Worm (Caenorhabditis elegans) whole organism, mixed stage, embryonic: Measurements from ENCODE around the gene R07B1.9.

Source experiments
- bed-3 ChIP-seq: fragments of 200-800 bp; sonication (Bioruptor generic); optimal IDR thresholded peaks from 3 replicates; lab custom pipeline; 2018; ENCODE audit warnings: mild to moderate bottlenecking, missing genetic modification characterization, moderate library complexity, missing compliant biosample characterization
- blmp-1 ChIP-seq: fragments of 150-350 bp; optimal IDR thresholded peaks from 2 replicates; lab custom pipeline; 2014; ENCODE audit warnings: missing biosample characterization, missing genetic modification characterization
- ceh-43 ChIP-seq: fragments of 200-800 bp; sonication (Bioruptor generic); optimal IDR thresholded peaks from 2 replicates; lab custom pipeline; 2018; ENCODE audit warnings: mild to moderate bottlenecking, missing genetic modification characterization, moderate library complexity, missing compliant biosample characterization
- ceh-83 ChIP-seq: fragments of 200-800 bp; sonication (Bioruptor generic); optimal IDR thresholded peaks from 2 replicates; lab custom pipeline; 2018; ENCODE audit warnings: mild to moderate bottlenecking, missing genetic modification characterization, missing compliant biosample characterization
- ces-1 ChIP-seq: fragments of 150-350 bp; optimal IDR thresholded peaks from 2 replicates; lab custom pipeline; 2014; ENCODE audit warnings: missing biosample characterization, missing genetic modification reagents, missing genetic modification characterization
- drap-1 ChIP-seq: fragments of 200-800 bp; sonication (Bioruptor generic); optimal IDR thresholded peaks from 3 replicates; lab custom pipeline; 2018; ENCODE audit warnings: mild to moderate bottlenecking, missing genetic modification characterization, missing compliant biosample characterization
- elt-1 ChIP-seq: sonication (generic microtip); optimal IDR thresholded peaks from 2 replicates; lab custom pipeline; 2017; ENCODE audit warnings: missing genetic modification characterization, mild to moderate bottlenecking, missing compliant biosample characterization, antibody characterized with exemption, moderate library complexity, borderline replicate concordance; ENCODE audit not compliant: insufficient read depth
- elt-3 ChIP-seq: fragments of 150-350 bp; optimal IDR thresholded peaks from 2 replicates; lab custom pipeline; 2014; ENCODE audit warnings: missing biosample characterization, missing genetic modification characterization
- flh-1 ChIP-seq: fragments of 200-800 bp; sonication (Bioruptor generic); optimal IDR thresholded peaks from 2 replicates; lab custom pipeline; 2018; ENCODE audit warnings: mild to moderate bottlenecking, missing genetic modification characterization, moderate library complexity, missing compliant biosample characterization
- ham-2 ChIP-seq: fragments of 200-800 bp; sonication (Bioruptor generic); optimal IDR thresholded peaks from 2 replicates; lab custom pipeline; 2018; ENCODE audit warnings: mild to moderate bottlenecking, missing genetic modification characterization, missing compliant biosample characterization
- hlh-1 ChIP-seq: fragments of 150-350 bp; optimal IDR thresholded peaks from 2 replicates; lab custom pipeline; 2014; ENCODE audit warnings: missing biosample characterization, missing genetic modification reagents, missing genetic modification characterization
- lin-32 ChIP-seq: fragments of 200-800 bp; sonication (Bioruptor generic); optimal IDR thresholded peaks from 2 replicates; lab custom pipeline; 2018; ENCODE audit warnings: mild to moderate bottlenecking, missing genetic modification characterization, missing compliant biosample characterization
- lsy-2 ChIP-seq: fragments of 150-350 bp; optimal IDR thresholded peaks from 2 replicates; lab custom pipeline; 2014; ENCODE audit warnings: missing biosample characterization, missing genetic modification characterization
- mab-5 ChIP-seq: fragments of 150-350 bp; optimal IDR thresholded peaks from 2 replicates; lab custom pipeline; 2014; ENCODE audit warnings: missing biosample characterization, missing genetic modification characterization
- mep-1 ChIP-seq: fragments of 150-350 bp; optimal IDR thresholded peaks from 2 replicates; lab custom pipeline; 2017; ENCODE audit warnings: missing biosample characterization, missing genetic modification reagents, missing genetic modification characterization, inconsistent platforms
- mls-2 ChIP-seq: sonication (generic microtip); optimal IDR thresholded peaks from 2 replicates; lab custom pipeline; 2016; ENCODE audit warnings: mild to moderate bottlenecking, missing genetic modification characterization, moderate library complexity, missing compliant biosample characterization
- nhr-12 ChIP-seq: fragments of 150-350 bp; optimal IDR thresholded peaks from 2 replicates; lab custom pipeline; 2014; ENCODE audit warnings: missing biosample characterization, missing genetic modification characterization
- nhr-2 ChIP-seq: fragments of 150-350 bp; optimal IDR thresholded peaks from 2 replicates; lab custom pipeline; 2014; ENCODE audit warnings: missing biosample characterization, missing genetic modification characterization
- nhr-28 ChIP-seq: fragments of 150-350 bp; optimal IDR thresholded peaks from 2 replicates; lab custom pipeline; 2014; ENCODE audit warnings: missing biosample characterization, missing genetic modification characterization
- pha-4 ChIP-seq: fragments of 150-350 bp; optimal IDR thresholded peaks from 2 replicates; lab custom pipeline; 2018; ENCODE audit warnings: missing biosample characterization, missing genetic modification reagents, missing genetic modification characterization
- sem-2 ChIP-seq: fragments of 200-800 bp; sonication (Bioruptor generic); optimal IDR thresholded peaks from 2 replicates; lab custom pipeline; 2018; ENCODE audit warnings: mild to moderate bottlenecking, missing genetic modification characterization, missing compliant biosample characterization
- snpc-4 ChIP-seq: fragments of 150-350 bp; optimal IDR thresholded peaks from 2 replicates; lab custom pipeline; 2014; ENCODE audit warnings: missing biosample characterization, missing genetic modification characterization
- sptf-1 ChIP-seq: sonication (generic microtip); optimal IDR thresholded peaks from 2 replicates; lab custom pipeline; 2017; ENCODE audit warnings: mild to moderate bottlenecking, missing genetic modification characterization, moderate library complexity, missing compliant biosample characterization
- tbx-8 ChIP-seq: fragments of 200-800 bp; sonication (Bioruptor generic); optimal IDR thresholded peaks from 2 replicates; lab custom pipeline; 2018; ENCODE audit warnings: mild to moderate bottlenecking, missing genetic modification characterization, moderate library complexity, missing compliant biosample characterization
- unc-120 ChIP-seq: sonication (generic microtip); optimal IDR thresholded peaks from 2 replicates; lab custom pipeline; 2017; ENCODE audit warnings: missing genetic modification characterization, missing compliant biosample characterization; ENCODE audit not compliant: poor library complexity, severe bottlenecking
- unc-39 ChIP-seq: fragments of 150-350 bp; optimal IDR thresholded peaks from 2 replicates; lab custom pipeline; 2014; ENCODE audit warnings: missing biosample characterization, missing genetic modification characterization
- unc-62 ChIP-seq: fragments of 150-350 bp; optimal IDR thresholded peaks from 2 replicates; lab custom pipeline; 2014; ENCODE audit warnings: missing biosample characterization, missing genetic modification reagents, missing genetic modification characterization

Gene R07B1.9

DNA sequence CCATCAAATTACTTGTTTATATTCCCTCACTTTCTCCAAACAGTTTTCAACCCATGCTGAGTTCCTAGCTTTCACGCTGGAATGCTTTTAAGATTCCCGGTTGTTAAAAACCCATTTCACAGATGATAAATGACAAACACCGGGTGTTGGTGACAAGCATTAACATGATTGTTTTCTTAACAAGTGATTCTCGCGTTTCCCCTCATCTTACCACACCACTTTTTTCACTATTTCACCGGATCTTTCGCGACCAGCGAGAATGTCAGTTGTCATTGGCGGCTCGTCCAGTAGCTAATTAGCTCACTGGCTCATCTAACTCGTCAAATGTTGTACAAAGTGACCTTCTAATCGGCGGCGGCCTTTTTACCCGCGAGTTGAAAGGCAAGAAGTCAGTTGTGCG is 35.1 kb upstream of the R07B1.9 start:
- no peak for TF ChIP-seq sem-2 (GFP tag; lab: Kevin White, UChicago)
- no peak for TF ChIP-seq lsy-2 (tag; lab: Kevin White, UChicago)
- no peak for TF ChIP-seq flh-1
- no peak for TF ChIP-seq mab-5 (tag; lab: Kevin White, UChicago)
- TF ChIP-seq ces-1 (GFP tag; lab: Kevin White, UChicago): no peak
- TF ChIP-seq hlh-1 (tag; lab: Kevin White, UChicago): peak; percentile 88
- TF ChIP-seq nhr-28 (tag; lab: Kevin White, UChicago): no peak
- no peak for TF ChIP-seq ceh-83
- TF ChIP-seq lin-32 (GFP tag; lab: Kevin White, UChicago): no peak
- TF ChIP-seq unc-120: peak; percentile 6
- no peak for TF ChIP-seq nhr-12 (tag; lab: Kevin White, UChicago)
- peak; percentile 47 for TF ChIP-seq unc-62 (GFP tag; lab: Kevin White, UChicago)
- TF ChIP-seq snpc-4 (tag; lab: Kevin White, UChicago): no peak

DNA sequence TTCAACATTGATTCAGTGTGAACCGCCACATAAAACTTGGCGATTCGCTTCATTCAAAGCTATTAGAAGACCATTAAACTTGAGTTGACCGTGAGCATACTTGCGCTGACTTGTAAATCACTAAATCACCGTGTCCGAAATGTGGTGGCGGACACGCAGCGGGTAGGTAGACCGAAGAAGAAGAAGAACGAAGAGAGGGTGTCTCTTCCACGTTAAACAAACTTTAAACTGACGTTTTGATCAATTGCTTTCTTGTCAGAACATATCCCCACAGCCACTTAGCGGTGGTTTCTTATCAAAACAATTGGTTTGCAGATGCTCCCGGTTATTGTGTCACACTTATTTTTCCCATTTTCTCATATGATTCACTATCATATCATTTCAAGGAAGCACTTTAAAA is 33.6 kb upstream of the R07B1.9 start:
- TF ChIP-seq hlh-1 (tag; lab: Kevin White, UChicago) (peak; percentile 59), unc-62 (GFP tag; lab: Kevin White, UChicago) (peak; percentile 69), elt-1 (tag; lab: Kevin White, UChicago) (no peak)

DNA sequence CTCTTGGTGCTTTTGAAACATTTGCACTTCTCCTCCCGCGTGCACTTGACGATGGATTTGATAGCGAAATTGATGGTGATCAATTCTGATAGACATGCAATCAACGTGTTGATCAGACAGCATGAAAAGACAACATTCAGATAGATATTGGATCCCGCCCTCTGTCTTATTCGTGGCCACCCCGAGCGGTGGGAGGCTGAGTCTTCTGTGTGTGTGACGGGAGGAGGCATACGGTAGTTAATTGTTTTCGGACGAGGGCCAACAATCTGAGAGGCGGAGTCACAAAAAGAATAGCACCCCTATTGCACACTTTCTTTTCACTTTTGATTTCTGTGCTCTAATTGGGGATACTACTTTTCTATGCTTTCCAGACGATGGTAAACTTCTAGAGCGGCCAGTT is 31.3 kb upstream of the R07B1.9 start:
- TF ChIP-seq nhr-12 (tag; lab: Kevin White, UChicago) (no peak), mls-2 (no peak), bed-3 (GFP tag; lab: Kevin White, UChicago) (no peak), elt-3 (tag; lab: Kevin White, UChicago) (no peak), unc-62 (GFP tag; lab: Kevin White, UChicago) (peak; percentile 23), sem-2 (GFP tag; lab: Kevin White, UChicago) (no peak), hlh-1 (tag; lab: Kevin White, UChicago) (peak; percentile 9), ceh-83 (no peak), drap-1 (no peak), lsy-2 (tag; lab: Kevin White, UChicago) (peak; percentile 74)

DNA sequence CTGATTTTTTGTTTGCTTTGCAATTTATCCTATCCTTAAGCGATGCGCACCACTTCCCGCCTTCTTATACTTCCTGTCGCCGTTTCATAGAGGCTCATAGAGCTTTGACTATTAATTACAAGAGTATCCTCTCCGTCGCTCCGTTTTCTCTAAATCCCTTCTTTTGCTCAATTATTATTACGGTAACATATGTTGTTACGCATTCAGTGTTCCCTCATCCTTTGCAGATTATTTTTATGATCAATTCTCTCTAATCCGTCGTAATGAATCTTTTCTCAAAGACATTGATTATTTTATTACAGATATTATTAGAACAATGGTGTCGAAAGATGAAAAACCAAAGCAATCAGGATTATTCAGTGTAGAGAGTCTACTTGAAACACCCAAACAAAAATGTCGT is 30.2 kb upstream of the R07B1.9 start, which contains the start of gene vab-15:
TSS of gene vab-15 (plus strand) at position 301 of the 400 bp plus-strand sequence.
- TF ChIP-seq mep-1 (tag; lab: Kevin White, UChicago) (no peak), ham-2 (GFP tag; lab: Kevin White, UChicago) (no peak), pha-4 (no peak), nhr-12 (tag; lab: Kevin White, UChicago) (no peak), blmp-1 (tag; lab: Kevin White, UChicago) (no peak), unc-39 (tag; lab: Kevin White, UChicago) (no peak), ces-1 (GFP tag; lab: Kevin White, UChicago) (no peak), mls-2 (no peak)
- TF ChIP-seq, all 35 proteins: peak for 0

DNA sequence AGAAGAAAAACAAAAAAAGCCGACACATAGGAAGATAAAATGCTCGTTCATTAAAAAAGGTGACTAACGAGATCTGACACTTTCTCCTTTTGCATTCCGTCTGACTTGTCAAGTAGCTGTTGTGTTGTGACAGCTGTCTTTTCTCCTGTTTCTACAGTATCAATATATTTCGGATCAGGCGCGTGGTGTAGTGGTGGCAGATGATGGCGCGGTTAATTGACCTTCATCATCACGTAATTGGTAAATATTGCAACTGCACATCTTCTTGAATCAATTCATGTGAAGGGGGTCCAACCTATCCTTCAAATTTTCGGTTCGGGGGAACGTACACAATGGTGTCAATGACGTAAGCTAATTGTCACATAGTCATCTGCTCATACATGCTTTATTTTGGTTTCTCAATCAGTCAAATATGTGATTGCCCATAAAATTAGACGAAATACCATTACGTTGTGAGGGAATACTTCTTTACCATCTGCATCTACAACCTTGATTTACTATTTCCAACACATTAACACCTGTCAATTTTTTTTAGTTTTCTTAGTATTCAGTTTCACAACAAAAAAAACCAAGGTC is 28.9 kb upstream of the R07B1.9 start:
- no peak for TF ChIP-seq unc-39 (tag; lab: Kevin White, UChicago)
- peak; percentile 57 for TF ChIP-seq nhr-2

DNA sequence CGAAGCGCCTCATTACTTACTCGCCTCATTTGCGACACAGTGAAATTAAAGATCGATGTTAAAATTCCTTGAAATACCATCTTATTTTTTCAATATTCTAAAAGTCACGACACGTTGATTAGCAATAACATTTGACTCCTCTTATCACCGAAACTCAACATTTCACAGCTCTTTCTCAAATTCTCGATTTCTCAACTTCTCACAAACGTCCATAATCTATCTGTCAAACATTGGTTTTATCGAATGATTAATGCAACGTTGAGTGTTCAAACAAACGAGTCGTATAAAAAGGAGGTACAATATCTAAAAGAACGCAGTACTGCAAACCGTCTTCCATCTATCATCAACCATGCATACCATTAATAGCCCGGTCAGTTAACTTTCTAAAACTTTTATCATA is 27.0 kb upstream of the R07B1.9 start, which contains the start of gene lec-8:
TSS of gene lec-8 (plus strand) at position 314 of the 400 bp plus-strand sequence.
- no peak for TF ChIP-seq tbx-8 (GFP tag; lab: Kevin White, UChicago)
- TF ChIP-seq lin-32 (GFP tag; lab: Kevin White, UChicago): no peak
- TF ChIP-seq flh-1: no peak
- TF ChIP-seq sptf-1 (tag; lab: Kevin White, UChicago): no peak
- TF ChIP-seq unc-62 (GFP tag; lab: Kevin White, UChicago): no peak
- TF ChIP-seq ceh-43 (GFP tag; lab: Kevin White, UChicago): no peak
- TF ChIP-seq unc-120: no peak
- TF ChIP-seq bed-3 (GFP tag; lab: Kevin White, UChicago): no peak
- TF ChIP-seq, all 35 proteins: peak for 0
